Worm (Caenorhabditis elegans) whole organism, young adult: ENCODE results near the gene bli-2.

ENCODE experiments used
- B0019.2 ChIP-seq: fragments of 200-800 bp; sonication (Bioruptor generic); conservative IDR thresholded peaks from 2 replicates; pipeline ENCODE4 v1.3.6; 2022; ENCODE audit warnings: missing genetic modification reagents, missing genetic modification characterization, missing compliant biosample characterization
- B0035.1 ChIP-seq: sonication (generic microtip); optimal IDR thresholded peaks from 2 replicates; lab custom pipeline; 2016; ENCODE audit warnings: missing genetic modification characterization, mild to moderate bottlenecking, missing compliant biosample characterization, missing genotype, missing genetic modification reagents
- D2030.7 ChIP-seq: fragments of 200-800 bp; sonication (Bioruptor generic); IDR thresholded peaks from 2 replicates; pipeline ENCODE4 v1.3.6; 2022; ENCODE audit warnings: missing genetic modification reagents, missing genetic modification characterization, missing compliant biosample characterization
- F10E7.11 ChIP-seq: sonication (generic microtip); optimal IDR thresholded peaks from 2 replicates; lab custom pipeline; 2017; ENCODE audit warnings: mild to moderate bottlenecking, missing genetic modification characterization, moderate library complexity, missing compliant biosample characterization
- F22D6.2 ChIP-seq: sonication (generic microtip); optimal IDR thresholded peaks from 2 replicates; lab custom pipeline; 2016; ENCODE audit warnings: mild to moderate bottlenecking, missing genetic modification characterization, missing compliant biosample characterization
- F37B4.10 ChIP-seq: fragments of 200-800 bp; sonication (Bioruptor generic); IDR thresholded peaks from 2 replicates; pipeline ENCODE4 v1.3.6; 2022; ENCODE audit warnings: missing genetic modification characterization, missing compliant biosample characterization
- F52B5.7 ChIP-seq: sonication (generic microtip); optimal IDR thresholded peaks from 2 replicates; lab custom pipeline; 2016; ENCODE audit warnings: mild to moderate bottlenecking, missing genetic modification characterization, missing compliant biosample characterization
- F57C9.4 ChIP-seq: sonication (generic microtip); optimal IDR thresholded peaks from 2 replicates; lab custom pipeline; 2017; ENCODE audit warnings: mild to moderate bottlenecking, missing genetic modification characterization, missing compliant biosample characterization
- T26A5.8 ChIP-seq: sonication (generic microtip); optimal IDR thresholded peaks from 2 replicates; lab custom pipeline; 2016; ENCODE audit warnings: missing genetic modification characterization, missing compliant biosample characterization
- Y95B8A.8 ChIP-seq: fragments of 200-800 bp; sonication (Bioruptor generic); IDR thresholded peaks from 2 replicates; pipeline ENCODE4 v1.3.6; 2022; ENCODE audit warnings: missing genetic modification reagents, missing genetic modification characterization, missing compliant biosample characterization
- ZK185.1 ChIP-seq: sonication (generic microtip); optimal IDR thresholded peaks from 2 replicates; lab custom pipeline; 2016; ENCODE audit warnings: mild to moderate bottlenecking, missing genetic modification characterization, missing compliant biosample characterization; ENCODE audit not compliant: poor library complexity, severe bottlenecking
- akir-1 ChIP-seq: fragments of 200-800 bp; sonication (Bioruptor generic); optimal IDR thresholded peaks from 2 replicates; lab custom pipeline; 2018; ENCODE audit warnings: mild to moderate bottlenecking, missing genetic modification characterization, moderate library complexity, missing compliant biosample characterization
- aptf-2 ChIP-seq: fragments of 200-800 bp; sonication (Bioruptor generic); conservative IDR thresholded peaks from 2 replicates; pipeline ENCODE4 v1.3.6; 2022; ENCODE audit warnings: missing genetic modification reagents, missing genetic modification characterization, missing compliant biosample characterization
- atf-7 ChIP-seq: sonication (generic microtip); optimal IDR thresholded peaks from 2 replicates; lab custom pipeline; 2017; ENCODE audit warnings: mild to moderate bottlenecking, missing genetic modification characterization, missing compliant biosample characterization
- attf-5 ChIP-seq: fragments of 200-800 bp; sonication (Bioruptor generic); optimal IDR thresholded peaks from 2 replicates; lab custom pipeline; 2018; ENCODE audit warnings: mild to moderate bottlenecking, missing genetic modification characterization, missing compliant biosample characterization
- bed-1 ChIP-seq: fragments of 200-800 bp; sonication (Bioruptor generic); IDR thresholded peaks from 2 replicates; pipeline ENCODE4 v1.3.6; 2022; ENCODE audit warnings: missing genetic modification reagents, missing genetic modification characterization, missing compliant biosample characterization
- cebp-1 ChIP-seq, 2 experiments: fragments of 200-800 bp in 1 of 2; sonication (Bioruptor generic) in 1 of 2; sonication (generic microtip) in 1 of 2; IDR thresholded peaks in 1 of 2; optimal IDR thresholded peaks in 1 of 2; 2 replicates each; pipeline versions ENCODE4 v1.3.6 to Lab custom; 2017 to 2022; ENCODE audit warnings: missing compliant biosample characterization in 2 of 2, missing genetic modification characterization in 2 of 2, mild to moderate bottlenecking in 1 of 2, missing genetic modification reagents in 1 of 2, moderate library complexity in 1 of 2
- cebp-2 ChIP-seq: fragments of 200-800 bp; sonication (Bioruptor generic); IDR thresholded peaks from 2 replicates; pipeline ENCODE4 v1.3.6; 2022; ENCODE audit warnings: missing genetic modification characterization, missing compliant biosample characterization
- chd-7 ChIP-seq: sonication (generic microtip); optimal IDR thresholded peaks from 2 replicates; lab custom pipeline; 2016; ENCODE audit warnings: mild to moderate bottlenecking, missing genetic modification characterization, moderate library complexity, missing compliant biosample characterization
- dpff-1 ChIP-seq: sonication (generic microtip); optimal IDR thresholded peaks from 2 replicates; lab custom pipeline; 2017; ENCODE audit warnings: mild to moderate bottlenecking, missing genetic modification characterization, missing compliant biosample characterization
- egl-18 ChIP-seq: fragments of 200-800 bp; sonication (Bioruptor generic); IDR thresholded peaks from 2 replicates; pipeline ENCODE4 v1.3.6; 2022; ENCODE audit warnings: missing genetic modification reagents, missing genetic modification characterization, missing compliant biosample characterization
- egl-44 ChIP-seq: fragments of 200-800 bp; sonication (Bioruptor generic); IDR thresholded peaks from 2 replicates; pipeline ENCODE4 v1.3.6; 2022; ENCODE audit warnings: missing genetic modification reagents, missing genetic modification characterization, missing compliant biosample characterization
- ekl-4 ChIP-seq: fragments of 200-800 bp; sonication (Bioruptor generic); IDR thresholded peaks from 2 replicates; pipeline ENCODE4 v1.3.6; 2022; ENCODE audit warnings: missing genetic modification reagents, missing genetic modification characterization, missing compliant biosample characterization
- ets-4 ChIP-seq: fragments of 200-800 bp; sonication (Bioruptor generic); optimal IDR thresholded peaks from 2 replicates; lab custom pipeline; 2018; ENCODE audit warnings: mild to moderate bottlenecking, missing genetic modification characterization, missing compliant biosample characterization
- hsf-1 ChIP-seq: fragments of 200-800 bp; sonication (Bioruptor generic); IDR thresholded peaks from 2 replicates; pipeline ENCODE4 v1.3.6; 2022; ENCODE audit warnings: missing genetic modification reagents, missing genetic modification characterization, missing compliant biosample characterization
- let-526 ChIP-seq: fragments of 200-800 bp; sonication (Bioruptor generic); IDR thresholded peaks from 2 replicates; pipeline ENCODE4 v1.3.6; 2022; ENCODE audit warnings: missing genetic modification reagents, missing genetic modification characterization, missing compliant biosample characterization
- let-607 ChIP-seq, 2 experiments: fragments of 200-800 bp in 1 of 2; sonication (Bioruptor generic) in 1 of 2; sonication (generic microtip) in 1 of 2; optimal IDR thresholded peaks; 2 replicates each; lab custom pipeline; 2016 to 2018; ENCODE audit warnings: mild to moderate bottlenecking in 2 of 2, missing compliant biosample characterization in 2 of 2, missing genetic modification characterization in 2 of 2, moderate library complexity in 2 of 2, missing genotype in 1 of 2
- lin-26 ChIP-seq: fragments of 200-800 bp; sonication (Bioruptor generic); IDR thresholded peaks from 2 replicates; pipeline ENCODE4 v1.3.6; 2022; ENCODE audit warnings: missing genetic modification reagents, missing genetic modification characterization, missing compliant biosample characterization
- lin-40 ChIP-seq: sonication (generic microtip); optimal IDR thresholded peaks from 2 replicates; lab custom pipeline; 2016; ENCODE audit warnings: missing genetic modification characterization, mild to moderate bottlenecking, missing compliant biosample characterization, missing genotype, missing genetic modification reagents
- madf-6 ChIP-seq: fragments of 200-800 bp; sonication (Bioruptor generic); IDR thresholded peaks from 2 replicates; pipeline ENCODE4 v1.3.6; 2022; ENCODE audit warnings: missing genetic modification reagents, missing genetic modification characterization, missing compliant biosample characterization
- mcd-1 ChIP-seq: fragments of 200-800 bp; sonication (Bioruptor generic); IDR thresholded peaks from 2 replicates; pipeline ENCODE4 v1.3.6; 2022; ENCODE audit warnings: missing genetic modification reagents, missing genetic modification characterization, missing compliant biosample characterization
- mxl-1 ChIP-seq: sonication (generic microtip); optimal IDR thresholded peaks from 2 replicates; lab custom pipeline; 2016; ENCODE audit warnings: missing genetic modification characterization, missing compliant biosample characterization
- nfya-1 ChIP-seq: sonication (generic microtip); optimal IDR thresholded peaks from 2 replicates; lab custom pipeline; 2017; ENCODE audit warnings: antibody characterized with exemption, missing compliant biosample characterization, missing genetic modification characterization, borderline replicate concordance; ENCODE audit not compliant: insufficient read depth
- nhr-120 ChIP-seq: fragments of 200-800 bp; sonication (Bioruptor generic); IDR thresholded peaks from 2 replicates; pipeline ENCODE4 v1.3.6; 2022; ENCODE audit warnings: missing genetic modification characterization, missing compliant biosample characterization
- nhr-90 ChIP-seq: sonication (generic microtip); optimal IDR thresholded peaks from 2 replicates; lab custom pipeline; 2016; ENCODE audit warnings: missing genotype, mild to moderate bottlenecking, missing genetic modification characterization, missing compliant biosample characterization
- rcor-1 ChIP-seq: fragments of 200-800 bp; sonication (Bioruptor generic); IDR thresholded peaks from 2 replicates; pipeline ENCODE4 v1.3.6; 2022; ENCODE audit warnings: missing genetic modification reagents, missing genetic modification characterization, missing compliant biosample characterization
- repo-1 ChIP-seq: sonication (generic microtip); optimal IDR thresholded peaks from 2 replicates; lab custom pipeline; 2017; ENCODE audit warnings: mild to moderate bottlenecking, missing genetic modification characterization, missing compliant biosample characterization
- sea-2 ChIP-seq: fragments of 200-800 bp; sonication (Bioruptor generic); IDR thresholded peaks from 2 replicates; pipeline ENCODE4 v1.3.6; 2022; ENCODE audit warnings: missing genetic modification characterization, missing compliant biosample characterization
- snpc-3.4 ChIP-seq: sonication (generic microtip); optimal IDR thresholded peaks from 2 replicates; lab custom pipeline; 2017; ENCODE audit warnings: missing genetic modification characterization, mild to moderate bottlenecking, missing compliant biosample characterization, antibody characterized with exemption, moderate library complexity, missing genotype, missing genetic modification reagents
- snpc-4 ChIP-seq, 5 experiments: fragments of 150-350 bp in 1 of 5; sonication (generic microtip) in 4 of 5; optimal IDR thresholded peaks; 2 replicates each; lab custom pipeline; 2014 to 2018; ENCODE audit warnings: missing genetic modification characterization in 5 of 5, missing biosample characterization in 3 of 5, antibody characterized with exemption in 2 of 5, mild to moderate bottlenecking in 2 of 5, missing compliant biosample characterization in 2 of 5, missing genotype in 2 of 5, moderate library complexity in 2 of 5, missing genetic modification reagents in 1 of 5
- tbx-9 ChIP-seq: sonication (generic microtip); optimal IDR thresholded peaks from 2 replicates; lab custom pipeline; 2016; ENCODE audit warnings: borderline replicate concordance, missing genetic modification characterization, inconsistent platforms, missing compliant biosample characterization
- xnd-1 ChIP-seq: sonication (generic microtip); optimal IDR thresholded peaks from 2 replicates; lab custom pipeline; 2016; ENCODE audit warnings: missing genotype, missing genetic modification reagents, missing genetic modification characterization, missing compliant biosample characterization
- ztf-3 ChIP-seq: fragments of 200-800 bp; sonication (Bioruptor generic); optimal IDR thresholded peaks from 2 replicates; lab custom pipeline; 2018; ENCODE audit warnings: mild to moderate bottlenecking, missing genetic modification characterization, missing compliant biosample characterization
- ztf-6 ChIP-seq: fragments of 200-800 bp; sonication (Bioruptor generic); IDR thresholded peaks from 2 replicates; pipeline ENCODE4 v1.3.6; 2022; ENCODE audit warnings: missing genetic modification reagents, missing genetic modification characterization, missing compliant biosample characterization

Gene bli-2

DNA sequence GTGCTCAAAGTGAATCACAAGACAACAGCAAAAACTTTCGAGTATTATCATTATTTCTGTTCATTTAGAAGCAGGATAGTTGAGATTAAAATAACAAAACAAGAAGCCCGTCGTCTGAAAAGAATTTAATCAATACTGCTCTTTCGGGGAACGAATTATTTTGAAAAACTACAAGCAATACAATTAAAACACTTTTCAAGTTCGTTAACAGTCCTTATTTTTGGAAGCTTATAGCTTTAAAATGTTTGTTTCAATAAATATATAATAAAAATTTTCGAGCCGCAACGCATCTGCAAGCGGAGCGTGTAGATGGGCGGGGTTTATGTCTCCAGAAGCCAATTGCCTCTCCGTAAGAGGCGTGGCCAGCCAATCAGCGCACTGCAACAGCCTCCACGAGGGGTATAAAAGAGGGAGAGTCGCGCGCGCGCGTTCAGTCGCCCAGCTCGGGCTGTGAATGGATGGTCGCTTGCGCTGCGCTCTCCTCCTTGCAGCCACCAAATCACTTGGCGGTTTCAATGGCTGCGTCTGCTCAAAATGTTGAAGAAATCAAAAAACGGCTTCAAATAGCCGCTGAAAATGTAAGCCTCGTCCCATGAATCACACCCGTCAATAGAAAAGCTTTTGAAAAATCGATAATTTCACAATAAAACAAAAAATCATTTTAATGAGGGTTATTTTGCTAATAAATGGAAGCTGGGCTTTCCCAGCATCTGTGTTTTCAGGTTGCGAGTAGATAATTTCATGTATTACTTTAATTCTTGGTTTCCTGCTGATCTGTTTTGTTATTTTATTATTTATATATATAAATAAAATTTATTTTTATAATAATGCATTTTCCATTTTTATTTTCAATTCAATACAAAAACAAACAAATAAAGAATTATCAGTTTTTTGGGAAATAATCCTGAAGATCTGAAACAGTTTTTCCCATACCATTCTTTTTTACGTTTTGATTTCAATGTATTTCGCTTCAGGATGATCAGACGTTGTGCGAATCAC, 8.8 kb upstream of the bli-2 start, which contains the start of the genes ift-43 and mdt-26:
Gene ift-43, minus strand, starts transcription at position 51 of the 999 bp plus-strand sequence.
Gene mdt-26, plus strand, starts transcription at position 446 of the 999 bp plus-strand sequence.
- TF ChIP-seq bed-1, result 0 out of 2 replicates have a peak, but pooled peaks have one; percentile 86
- TF ChIP-seq nfya-1 (tag; lab: Kevin White, UChicago), result no peak
- no peak for TF ChIP-seq T26A5.8 (tag; lab: Kevin White, UChicago)
- peak; percentile 83 for TF ChIP-seq ekl-4 (GFP tag; lab: Robert Waterston, UW)
- no peak for TF ChIP-seq dpff-1
- no peak for TF ChIP-seq ztf-3 (GFP tag; lab: Kevin White, UChicago)
- no peak for TF ChIP-seq akir-1 (GFP tag; lab: Kevin White, UChicago)
- TF ChIP-seq rcor-1 (GFP tag; lab: Robert Waterston, UW), result no peak; the same call in 1 of the 2 replicates
- TF ChIP-seq egl-18, result peak; percentile 86; the same call in 1 of the 2 replicates
- peak; percentile 81 for TF ChIP-seq egl-44
- TF ChIP-seq chd-7, result peak; percentile 73
- TF ChIP-seq snpc-4 (GFP tag; optimal IDR thresholded peaks at IDR 0.05; lab: Kevin White, UChicago), result peak; percentile 59
- TF ChIP-seq snpc-4 (tag; optimal IDR thresholded peaks at IDR 0.05; lab: Kevin White, UChicago), result peak in 2 of 4 experiments; percentile 31 to 49
- peak; percentile 6 for TF ChIP-seq nhr-90
- peak; percentile 87 for TF ChIP-seq lin-40 (tag; lab: Kevin White, UChicago)
- TF ChIP-seq ZK185.1 (tag; lab: Kevin White, UChicago), result peak; percentile 57
- TF ChIP-seq nhr-120, result no peak
- TF ChIP-seq F22D6.2 (tag; lab: Kevin White, UChicago), result peak; percentile 24
- TF ChIP-seq F10E7.11 (tag; lab: Kevin White, UChicago), result no peak
- peak; percentile 3 for TF ChIP-seq atf-7 (tag; lab: Kevin White, UChicago)
- TF ChIP-seq F37B4.10 (GFP tag; lab: Robert Waterston, UW), result no peak
- no peak for TF ChIP-seq hsf-1
- peak; percentile 62 for TF ChIP-seq madf-6 (GFP tag; lab: Robert Waterston, UW)
- TF ChIP-seq lin-26 (GFP tag; lab: Robert Waterston, UW), result peak; percentile 61
- no peak for TF ChIP-seq F52B5.7 (tag; lab: Kevin White, UChicago)
- TF ChIP-seq B0019.2 (GFP tag; lab: Robert Waterston, UW), result no peak
- TF ChIP-seq sea-2, result 0 out of 2 replicates have a peak, but pooled peaks have one; percentile 65
- TF ChIP-seq cebp-2 (GFP tag; lab: Robert Waterston, UW), result 0 out of 2 replicates have a peak, but pooled peaks have one; percentile 40
- peak; percentile 90 for TF ChIP-seq let-526 (GFP tag; lab: Robert Waterston, UW)
- TF ChIP-seq snpc-3.4 (tag; lab: Kevin White, UChicago), result no peak
- TF ChIP-seq B0035.1, result no peak
- TF ChIP-seq xnd-1 (tag; lab: Kevin White, UChicago), result no peak
- peak; percentile 37 for TF ChIP-seq F57C9.4 (tag; lab: Kevin White, UChicago)
- TF ChIP-seq repo-1 (tag; lab: Kevin White, UChicago), result peak; percentile 65
- TF ChIP-seq aptf-2, result no peak
- TF ChIP-seq let-607 (tag; optimal IDR thresholded peaks at IDR 0.05; lab: Kevin White, UChicago), result no peak
- peak; percentile 77 for TF ChIP-seq ztf-6
- peak; percentile 77 for TF ChIP-seq cebp-1 (GFP tag; IDR thresholded peaks at IDR 0.05; lab: Robert Waterston, UW)
- peak; percentile 80 for TF ChIP-seq cebp-1 (tag; optimal IDR thresholded peaks at IDR 0.05; lab: Kevin White, UChicago)
- TF ChIP-seq D2030.7 (GFP tag; lab: Robert Waterston, UW), result peak; percentile 72
- no peak for TF ChIP-seq tbx-9
- peak; percentile 49 for TF ChIP-seq ets-4
- TF ChIP-seq Y95B8A.8 (GFP tag; lab: Robert Waterston, UW), result peak; percentile 65
- peak; percentile 85 for TF ChIP-seq mcd-1 (GFP tag; lab: Robert Waterston, UW)
- TF ChIP-seq mxl-1 (tag; lab: Kevin White, UChicago), result no peak
- TF ChIP-seq attf-5, result peak; percentile 77
